Fruit fly (Drosophila melanogaster) Kc167 (cell line): ENCODE results near the gene Evi5.

ENCODE experiments used
- Myc ChIP-seq: fragments of >200 bp; optimal IDR thresholded peaks from 2 replicates; lab custom pipeline; 2017; ENCODE audit warnings: missing external identifiers
- Sin3A ChIP-seq: fragments of >200 bp; optimal IDR thresholded peaks from 2 replicates; lab custom pipeline; 2018; ENCODE audit warnings: missing external identifiers
- h ChIP-seq: fragments of >200 bp; optimal IDR thresholded peaks from 3 replicates; lab custom pipeline; 2018; ENCODE audit warnings: missing external identifiers
- insv ChIP-seq: fragments of >200 bp; optimal IDR thresholded peaks from 3 replicates; lab custom pipeline; 2018; ENCODE audit warnings: missing external identifiers
- psq ChIP-seq: fragments of >200 bp; optimal IDR thresholded peaks from 2 replicates; lab custom pipeline; 2017; ENCODE audit warnings: missing external identifiers
- ttk ChIP-seq: sonication (Bioruptor generic); optimal IDR thresholded peaks from 2 replicates; lab custom pipeline; 2017; ENCODE audit warnings: missing external identifiers

Evi5 gene

dm6 chrX:11454189-11454882 is at the start of gene Evi5, which contains the start of gene HP5:
Gene Evi5, minus strand, starts transcription at chrX:11454386.
Gene HP5, plus strand, starts transcription at chrX:11454786.
- TF ChIP-seq ttk (lab: Kevin White, UChicago) (no peak), h (lab: Kevin White, UChicago) (no peak), Sin3A (lab: Kevin White, UChicago) (no peak), psq (no peak), insv (lab: Kevin White, UChicago) (no peak), Myc (lab: Kevin White, UChicago) (no peak)

- TF ChIP-seq insv (lab: Kevin White, UChicago) (no peak), ttk (lab: Kevin White, UChicago) (no peak), Sin3A (lab: Kevin White, UChicago) (no peak), h (lab: Kevin White, UChicago) (no peak), Myc (lab: Kevin White, UChicago) (no peak), psq (no peak)
These were observed 49.4 kb upstream of the Evi5 start for dm6 chrX:11503625-11504024.

DNA sequence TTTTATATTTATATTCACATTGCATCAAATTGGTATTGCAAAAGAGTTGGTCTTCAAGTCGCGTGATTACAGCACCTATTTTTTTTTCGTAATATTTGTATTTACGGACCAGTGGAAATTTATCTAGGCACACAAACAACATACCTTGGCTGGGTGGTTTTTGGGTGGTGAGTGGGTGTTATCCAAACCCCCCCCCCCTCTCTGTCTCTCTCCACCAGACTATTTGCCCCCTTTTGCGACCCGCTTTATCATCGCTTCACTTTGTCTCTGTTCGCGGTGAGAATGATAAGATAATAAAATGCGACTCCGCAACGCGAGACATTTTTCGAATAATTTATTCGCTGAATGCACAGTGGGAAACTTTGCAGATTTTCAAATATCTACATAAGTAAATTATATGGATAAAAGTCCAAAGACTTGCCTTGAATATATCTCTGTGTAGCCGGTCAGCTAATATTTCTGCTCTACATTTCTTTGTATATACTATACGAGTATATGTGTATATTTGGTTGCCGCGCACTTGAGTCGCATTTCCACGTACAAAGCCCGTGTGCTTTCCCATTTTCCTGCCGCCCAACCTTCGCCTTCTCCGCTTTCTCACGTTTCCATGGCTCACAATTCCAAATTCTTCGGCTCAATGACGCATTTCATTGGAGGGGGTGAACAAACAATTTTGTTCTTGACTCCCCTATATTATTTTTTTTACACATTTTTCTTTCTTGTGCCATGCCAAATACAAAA is 47.2 kb upstream of the Evi5 start:
- TF ChIP-seq Sin3A (lab: Kevin White, UChicago), result no peak
- TF ChIP-seq h (lab: Kevin White, UChicago), result no peak
- TF ChIP-seq insv (lab: Kevin White, UChicago), result no peak

- no peak for TF ChIP-seq psq
- TF ChIP-seq Myc (lab: Kevin White, UChicago), result no peak
- no peak for TF ChIP-seq Sin3A (lab: Kevin White, UChicago)
- no peak for TF ChIP-seq ttk (lab: Kevin White, UChicago)
- TF ChIP-seq h (lab: Kevin White, UChicago), result no peak
- no peak for TF ChIP-seq insv (lab: Kevin White, UChicago)
These were observed 46.1 kb upstream of the Evi5 start for dm6 chrX:11500284-11500683.

DNA sequence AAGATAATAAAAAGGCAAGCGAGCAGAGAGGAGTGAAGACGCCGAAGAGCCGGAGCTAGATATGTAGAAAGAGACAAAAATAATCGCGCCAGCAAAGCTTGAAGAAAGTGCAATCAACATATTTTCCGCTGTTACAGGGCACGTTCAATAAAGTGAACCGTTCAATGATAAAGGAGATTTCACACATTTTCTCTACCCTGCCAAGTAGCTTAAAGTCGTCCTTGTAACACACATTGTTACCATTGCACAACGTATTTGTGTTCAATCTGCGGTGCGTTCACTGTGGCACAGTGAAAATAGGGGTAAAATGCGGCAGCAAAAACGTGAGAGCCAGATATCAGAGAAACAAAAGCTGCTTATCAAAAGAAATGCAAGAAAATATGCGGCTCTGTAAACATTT is 45.3 kb upstream of the Evi5 start:
- TF ChIP-seq psq (no peak), Myc (lab: Kevin White, UChicago) (no peak), h (lab: Kevin White, UChicago) (no peak), Sin3A (lab: Kevin White, UChicago) (no peak), insv (lab: Kevin White, UChicago) (no peak), ttk (lab: Kevin White, UChicago) (no peak)

- TF ChIP-seq Myc (lab: Kevin White, UChicago), result no peak
- no peak for TF ChIP-seq insv (lab: Kevin White, UChicago)
These were observed 44.0 kb upstream of the Evi5 start for dm6 chrX:11498143-11498542.

- TF ChIP-seq Sin3A (lab: Kevin White, UChicago), result no peak
- TF ChIP-seq psq, result no peak
- TF ChIP-seq ttk (lab: Kevin White, UChicago), result no peak
- TF ChIP-seq Myc (lab: Kevin White, UChicago), result no peak
- TF ChIP-seq h (lab: Kevin White, UChicago), result no peak
- no peak for TF ChIP-seq insv (lab: Kevin White, UChicago)
These were observed 42.1 kb upstream of the Evi5 start for dm6 chrX:11496257-11496656.

DNA sequence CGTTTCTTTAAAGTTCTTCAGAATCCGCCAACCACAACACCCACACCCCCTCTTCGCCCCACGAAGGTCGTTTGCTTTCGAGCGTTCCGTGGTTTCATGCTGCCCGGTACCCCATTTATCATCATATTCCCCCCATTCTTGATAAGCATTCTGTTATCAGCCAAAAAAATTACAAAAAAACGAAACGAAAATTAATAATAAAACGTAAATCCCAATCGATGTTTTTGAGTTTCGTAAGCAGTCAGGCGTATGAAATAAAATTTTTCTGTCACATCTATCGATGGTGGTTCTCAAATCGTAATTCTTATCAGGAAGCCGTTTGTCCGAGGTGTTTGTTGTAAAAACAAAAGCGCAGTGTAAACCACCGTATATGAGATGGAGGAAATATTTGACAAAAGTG is 41.3 kb upstream of the Evi5 start:
- TF ChIP-seq insv (lab: Kevin White, UChicago) (no peak), psq (no peak), h (lab: Kevin White, UChicago) (no peak), ttk (lab: Kevin White, UChicago) (no peak), Myc (lab: Kevin White, UChicago) (no peak), Sin3A (lab: Kevin White, UChicago) (no peak)

DNA sequence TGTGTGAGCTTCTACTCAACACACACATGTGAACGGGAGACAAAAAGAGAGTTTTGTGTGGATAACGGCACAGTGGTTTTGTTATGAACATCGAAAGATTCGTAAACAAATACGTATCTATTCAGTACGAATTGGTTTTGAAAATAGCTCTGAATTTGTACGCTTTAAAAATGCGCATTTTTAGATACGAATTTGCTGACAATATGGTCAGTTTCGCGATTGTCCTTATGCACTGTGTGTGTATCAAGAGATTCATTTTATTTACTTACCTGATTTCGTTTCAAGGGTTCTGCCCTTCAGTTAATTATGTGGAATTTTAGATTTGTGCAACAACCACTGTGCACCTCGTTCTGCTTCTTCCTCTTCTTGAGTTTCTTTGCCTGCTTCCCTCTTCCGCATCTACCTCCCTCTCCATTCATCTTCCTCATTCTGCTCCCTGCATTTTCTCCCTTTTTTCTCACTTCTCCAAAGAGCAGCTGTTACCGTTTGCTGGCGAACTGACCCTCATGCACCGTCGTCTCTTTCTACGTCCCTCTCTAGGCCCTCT is 40.6 kb upstream of the Evi5 start:
- TF ChIP-seq h (lab: Kevin White, UChicago) (no peak), Myc (lab: Kevin White, UChicago) (no peak), psq (no peak), ttk (lab: Kevin White, UChicago) (no peak), Sin3A (lab: Kevin White, UChicago) (no peak), insv (lab: Kevin White, UChicago) (no peak)

dm6 chrX:11492916-11493590 is 38.9 kb upstream of the Evi5 start, which contains the start of gene Drak:
Gene Drak, plus strand, starts transcription at chrX:11493135.
- TF ChIP-seq Myc (lab: Kevin White, UChicago) (no peak), psq (no peak), ttk (lab: Kevin White, UChicago) (no peak), h (lab: Kevin White, UChicago) (no peak), Sin3A (lab: Kevin White, UChicago) (no peak), insv (lab: Kevin White, UChicago) (no peak)

- TF ChIP-seq h (lab: Kevin White, UChicago), result no peak
These were observed 38.0 kb upstream of the Evi5 start for dm6 chrX:11492205-11492604.
